Worm (Caenorhabditis elegans): ENCODE data around the gene fbxb-90.

DNA sequence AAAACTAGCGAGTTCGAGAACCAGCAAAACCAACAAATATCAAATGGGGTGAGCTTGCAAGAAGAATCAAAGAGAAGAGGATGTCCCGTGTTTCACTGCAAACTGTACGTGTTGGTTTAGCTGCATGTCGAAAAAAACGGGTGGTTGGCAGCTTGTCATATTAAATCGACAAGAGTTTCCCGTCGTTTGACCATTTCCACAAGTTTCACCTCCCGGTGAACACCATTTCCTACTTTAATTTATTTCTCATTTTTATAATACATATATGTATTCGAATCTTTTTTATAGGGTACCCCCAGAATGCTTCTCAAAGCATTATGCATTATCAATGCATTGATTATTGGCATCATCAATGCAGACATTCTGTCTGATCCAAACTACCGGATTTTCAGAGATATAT is 46.7 kb upstream of the fbxb-90 start, which contains the start of gene Y8A9A.2:
- TF ChIP-seq skn-1 (tag; optimal IDR thresholded peaks at IDR 0.05) (no peak), ztf-11 (tag; optimal IDR thresholded peaks at IDR 0.05) (no peak)

Data from whole organism, L2 larva.